Fruit fly (Drosophila melanogaster) whole organism, embryonic: ENCODE measurements around the gene Der-2.
A peak's percentile ranks its signal among the peaks of the same experiment; 100 is the strongest.

Experiments used
- CG10654 ChIP-seq: fragments of 200-800 bp; sonication (Bioruptor generic); optimal IDR thresholded peaks from 2 replicates; lab custom pipeline; 2016; ENCODE audit warnings: missing biosample characterization, missing genetic modification characterization
- CG11093 ChIP-seq: fragments of 200-800 bp; sonication (Bioruptor generic); IDR thresholded peaks from 3 replicates; pipeline ENCODE4 v1.3.6; 2022; ENCODE audit warnings: missing biosample characterization, missing genetic modification characterization
- CG11456 ChIP-seq: fragments of 200-800 bp; sonication (Bioruptor generic); IDR thresholded peaks from 3 replicates; pipeline ENCODE4 v1.3.6; 2022; ENCODE audit warnings: missing biosample characterization, missing genetic modification characterization
- CG12219 ChIP-seq: fragments of 200-800 bp; sonication (Bioruptor generic); optimal IDR thresholded peaks from 3 replicates; lab custom pipeline; 2018; ENCODE audit warnings: missing biosample characterization, mild to moderate bottlenecking, missing genetic modification characterization
- CG12391 ChIP-seq: fragments of 200-800 bp; sonication (Bioruptor generic); optimal IDR thresholded peaks from 3 replicates; lab custom pipeline; 2018; ENCODE audit warnings: missing biosample characterization, mild to moderate bottlenecking, missing genetic modification characterization, moderate library complexity
- CG12769 ChIP-seq: fragments of 200-800 bp; sonication (Bioruptor generic); optimal IDR thresholded peaks from 2 replicates; lab custom pipeline; 2019; ENCODE audit warnings: missing biosample characterization, mild to moderate bottlenecking, missing genetic modification characterization, moderate library complexity
- CG13123 ChIP-seq: fragments of 200-800 bp; sonication (Bioruptor generic); optimal IDR thresholded peaks from 2 replicates; lab custom pipeline; 2016; ENCODE audit warnings: missing biosample characterization, missing genetic modification characterization
- CG14667 ChIP-seq: fragments of 200-800 bp; sonication (Bioruptor generic); IDR thresholded peaks from 2 replicates; pipeline ENCODE4 v1.3.6; 2022; ENCODE audit warnings: missing biosample characterization, missing genetic modification characterization
- CG15601 ChIP-seq: fragments of 200-800 bp; sonication (Bioruptor generic); optimal IDR thresholded peaks from 3 replicates; lab custom pipeline; 2019; ENCODE audit warnings: missing biosample characterization, mild to moderate bottlenecking, missing genetic modification characterization, moderate library complexity
- CG17568 ChIP-seq: fragments of 200-800 bp; sonication (Bioruptor generic); optimal IDR thresholded peaks from 2 replicates; lab custom pipeline; 2018; ENCODE audit warnings: missing biosample characterization, mild to moderate bottlenecking, missing genetic modification characterization, moderate library complexity
- CG18476 ChIP-seq: fragments of 200-800 bp; sonication (Bioruptor generic); optimal IDR thresholded peaks from 2 replicates; lab custom pipeline; 2016; ENCODE audit warnings: missing biosample characterization, mild to moderate bottlenecking, missing genetic modification characterization
- CG3163 ChIP-seq: fragments of 200-800 bp; sonication (Bioruptor generic); optimal IDR thresholded peaks from 3 replicates; lab custom pipeline; 2016; ENCODE audit warnings: missing biosample characterization, missing genetic modification characterization
- CG4707 ChIP-seq: fragments of 200-800 bp; sonication (Bioruptor generic); optimal IDR thresholded peaks from 2 replicates; lab custom pipeline; 2018; ENCODE audit warnings: missing biosample characterization, mild to moderate bottlenecking, missing genetic modification characterization, moderate library complexity
- CG6683 ChIP-seq: fragments of 200-800 bp; sonication (Bioruptor generic); optimal IDR thresholded peaks from 2 replicates; lab custom pipeline; 2017; ENCODE audit warnings: missing biosample characterization, mild to moderate bottlenecking, missing genetic modification characterization, missing genetic modification reagents
- CG6689 ChIP-seq: fragments of 200-800 bp; sonication (Bioruptor generic); IDR thresholded peaks from 2 replicates; pipeline ENCODE4 v1.3.6; 2022; ENCODE audit warnings: missing biosample characterization, missing genetic modification characterization
- CG7928 ChIP-seq: fragments of 200-800 bp; sonication (Bioruptor generic); optimal IDR thresholded peaks from 2 replicates; lab custom pipeline; 2017; ENCODE audit warnings: missing biosample characterization, mild to moderate bottlenecking, missing genetic modification characterization
- CG8359 ChIP-seq: fragments of 200-800 bp; sonication (Bioruptor generic); optimal IDR thresholded peaks from 2 replicates; lab custom pipeline; 2017; ENCODE audit warnings: missing biosample characterization, mild to moderate bottlenecking, missing genetic modification characterization, borderline replicate concordance
- CG8478 ChIP-seq: fragments of >200 bp; optimal IDR thresholded peaks from 2 replicates; lab custom pipeline; 2018
- CG9797 ChIP-seq: fragments of 200-800 bp; sonication (Bioruptor generic); optimal IDR thresholded peaks from 3 replicates; lab custom pipeline; 2018; ENCODE audit warnings: missing biosample characterization, mild to moderate bottlenecking, missing genetic modification characterization
- Dfd ChIP-seq, 2 experiments: fragments of >200 bp; optimal IDR thresholded peaks; 2 replicates each; lab custom pipeline; 2017; ENCODE audit warnings: missing biosample characterization in 2 of 2, missing genetic modification characterization in 2 of 2
- Fer2 ChIP-seq: fragments of 200-800 bp; sonication (Bioruptor generic); optimal IDR thresholded peaks from 2 replicates; lab custom pipeline; 2018; ENCODE audit warnings: missing biosample characterization, mild to moderate bottlenecking, missing genetic modification characterization, moderate library complexity
- Hmr ChIP-seq: fragments of 200-800 bp; sonication (Bioruptor generic); optimal IDR thresholded peaks from 3 replicates; lab custom pipeline; 2017; ENCODE audit warnings: mild to moderate bottlenecking, missing biosample characterization, missing genetic modification reagents, missing genetic modification characterization
- Hr51 ChIP-seq, 2 experiments: fragments of 200-800 bp; sonication (Bioruptor generic); optimal IDR thresholded peaks; 2 replicates in 1 of 2; 3 replicates in 1 of 2; lab custom pipeline; 2016 to 2018; ENCODE audit warnings: missing biosample characterization in 2 of 2, missing genetic modification characterization in 2 of 2, mild to moderate bottlenecking in 1 of 2, moderate library complexity in 1 of 2
- Hsf ChIP-seq: fragments of 200-800 bp; sonication (Bioruptor generic); optimal IDR thresholded peaks from 3 replicates; lab custom pipeline; 2016; ENCODE audit warnings: missing biosample characterization, missing genetic modification characterization
- Med ChIP-seq: fragments of 200-800 bp; sonication (Bioruptor generic); peaks from one replicate; lab custom pipeline; 2016; ENCODE audit warnings: missing biosample characterization, missing genetic modification characterization, mild to moderate bottlenecking, inconsistent platforms, moderate library complexity
- NK7.1 ChIP-seq: fragments of 200-800 bp; sonication (Bioruptor generic); optimal IDR thresholded peaks from 3 replicates; lab custom pipeline; 2016; ENCODE audit warnings: missing biosample characterization, missing genetic modification characterization
- Neu2 ChIP-seq: fragments of 200-800 bp; sonication (Bioruptor generic); optimal IDR thresholded peaks from 3 replicates; lab custom pipeline; 2016; ENCODE audit warnings: missing biosample characterization, missing genetic modification characterization, borderline replicate concordance
- Oli ChIP-seq: fragments of 200-800 bp; sonication (Bioruptor generic); optimal IDR thresholded peaks from 2 replicates; lab custom pipeline; 2018; ENCODE audit warnings: missing biosample characterization, mild to moderate bottlenecking, missing genetic modification characterization, moderate library complexity
- Usf ChIP-seq: fragments of 200-800 bp; sonication (Bioruptor generic); optimal IDR thresholded peaks from 2 replicates; lab custom pipeline; 2017; ENCODE audit warnings: missing genotype, missing biosample characterization, missing genetic modification characterization
- ab ChIP-seq: fragments of 200-800 bp; sonication (Bioruptor generic); optimal IDR thresholded peaks from 2 replicates; lab custom pipeline; 2016; ENCODE audit warnings: missing biosample characterization, missing genetic modification characterization
- abd-A ChIP-seq: fragments of 200-800 bp; sonication (Bioruptor generic); optimal IDR thresholded peaks from 3 replicates; lab custom pipeline; 2019; ENCODE audit warnings: missing biosample characterization, mild to moderate bottlenecking, missing genetic modification characterization, moderate library complexity
- ac ChIP-seq: fragments of 200-800 bp; sonication (Bioruptor generic); optimal IDR thresholded peaks from 3 replicates; lab custom pipeline; 2017; ENCODE audit warnings: missing biosample characterization, mild to moderate bottlenecking, missing genetic modification characterization
- bowl ChIP-seq: fragments of 200-800 bp; sonication (Bioruptor generic); IDR thresholded peaks from 2 replicates; pipeline ENCODE4 v1.3.6; 2022; ENCODE audit warnings: missing biosample characterization, missing genetic modification characterization
- chinmo ChIP-seq: fragments of 200-800 bp; sonication (Bioruptor generic); IDR thresholded peaks from 4 replicates; pipeline ENCODE4 v1.3.6; 2022; ENCODE audit warnings: missing biosample characterization, missing genetic modification characterization; ENCODE audit not compliant: partially characterized antibody
- cwo ChIP-seq: fragments of 200-800 bp; sonication (Bioruptor generic); optimal IDR thresholded peaks from 3 replicates; lab custom pipeline; 2017; ENCODE audit warnings: missing biosample characterization, missing genetic modification characterization, mild to moderate bottlenecking, moderate library complexity, missing genetic modification reagents
- dm ChIP-seq: fragments of 200-800 bp; sonication (Bioruptor generic); optimal IDR thresholded peaks from 3 replicates; lab custom pipeline; 2016; ENCODE audit warnings: missing biosample characterization, missing genetic modification characterization
- eve ChIP-seq, 2 experiments: fragments of >200 bp; optimal IDR thresholded peaks; 2 replicates each; lab custom pipeline; 2017; ENCODE audit warnings: missing biosample characterization in 2 of 2, missing genetic modification characterization in 2 of 2
- eyg ChIP-seq: fragments of 200-800 bp; sonication (Bioruptor generic); optimal IDR thresholded peaks from 3 replicates; lab custom pipeline; 2016; ENCODE audit warnings: missing biosample characterization, missing genetic modification characterization
- fd102C ChIP-seq: fragments of 200-800 bp; sonication (Bioruptor generic); optimal IDR thresholded peaks from 2 replicates; lab custom pipeline; 2018; ENCODE audit warnings: missing biosample characterization, mild to moderate bottlenecking, missing genetic modification characterization, moderate library complexity
- fd3F ChIP-seq: fragments of 200-800 bp; sonication (Bioruptor generic); optimal IDR thresholded peaks from 2 replicates; lab custom pipeline; 2018; ENCODE audit warnings: missing biosample characterization, mild to moderate bottlenecking, missing genetic modification characterization, moderate library complexity
- jing ChIP-seq: fragments of 200-800 bp; sonication (Bioruptor generic); optimal IDR thresholded peaks from 2 replicates; lab custom pipeline; 2018; ENCODE audit warnings: missing biosample characterization, mild to moderate bottlenecking, missing genetic modification characterization
- nom ChIP-seq: fragments of 200-800 bp; sonication (Bioruptor generic); optimal IDR thresholded peaks from 2 replicates; lab custom pipeline; 2017; ENCODE audit warnings: missing biosample characterization, missing genetic modification characterization, mild to moderate bottlenecking, moderate library complexity, missing genetic modification reagents
- row ChIP-seq: fragments of 200-800 bp; sonication (Bioruptor generic); IDR thresholded peaks from 3 replicates; pipeline ENCODE4 v1.3.6; 2022; ENCODE audit warnings: missing biosample characterization, missing genetic modification characterization
- sna ChIP-seq: fragments of 200-800 bp; sonication (Bioruptor generic); IDR thresholded peaks from 2 replicates; pipeline ENCODE4 v1.3.6; 2022; ENCODE audit warnings: missing biosample characterization, missing genetic modification characterization; ENCODE audit not compliant: partially characterized antibody
- sob ChIP-seq: fragments of 200-800 bp; sonication (Bioruptor generic); IDR thresholded peaks from 2 replicates; pipeline ENCODE4 v1.3.6; 2022; ENCODE audit warnings: missing biosample characterization, missing genetic modification characterization
- tna ChIP-seq: fragments of 200-800 bp; sonication (Bioruptor generic); IDR thresholded peaks from 2 replicates; pipeline ENCODE4 v1.3.6; 2022; ENCODE audit warnings: missing biosample characterization, missing genetic modification characterization; ENCODE audit not compliant: partially characterized antibody
- trem ChIP-seq: fragments of 200-800 bp; optimal IDR thresholded peaks from 3 replicates; lab custom pipeline; 2019; ENCODE audit warnings: missing biosample characterization, mild to moderate bottlenecking, missing genetic modification characterization, moderate library complexity
- vvl ChIP-seq: fragments of 200-800 bp; sonication (Bioruptor generic); IDR thresholded peaks from 2 replicates; pipeline ENCODE4 v1.3.6; 2022; ENCODE audit warnings: missing biosample characterization, missing genetic modification characterization

Der-2 gene

DNA sequence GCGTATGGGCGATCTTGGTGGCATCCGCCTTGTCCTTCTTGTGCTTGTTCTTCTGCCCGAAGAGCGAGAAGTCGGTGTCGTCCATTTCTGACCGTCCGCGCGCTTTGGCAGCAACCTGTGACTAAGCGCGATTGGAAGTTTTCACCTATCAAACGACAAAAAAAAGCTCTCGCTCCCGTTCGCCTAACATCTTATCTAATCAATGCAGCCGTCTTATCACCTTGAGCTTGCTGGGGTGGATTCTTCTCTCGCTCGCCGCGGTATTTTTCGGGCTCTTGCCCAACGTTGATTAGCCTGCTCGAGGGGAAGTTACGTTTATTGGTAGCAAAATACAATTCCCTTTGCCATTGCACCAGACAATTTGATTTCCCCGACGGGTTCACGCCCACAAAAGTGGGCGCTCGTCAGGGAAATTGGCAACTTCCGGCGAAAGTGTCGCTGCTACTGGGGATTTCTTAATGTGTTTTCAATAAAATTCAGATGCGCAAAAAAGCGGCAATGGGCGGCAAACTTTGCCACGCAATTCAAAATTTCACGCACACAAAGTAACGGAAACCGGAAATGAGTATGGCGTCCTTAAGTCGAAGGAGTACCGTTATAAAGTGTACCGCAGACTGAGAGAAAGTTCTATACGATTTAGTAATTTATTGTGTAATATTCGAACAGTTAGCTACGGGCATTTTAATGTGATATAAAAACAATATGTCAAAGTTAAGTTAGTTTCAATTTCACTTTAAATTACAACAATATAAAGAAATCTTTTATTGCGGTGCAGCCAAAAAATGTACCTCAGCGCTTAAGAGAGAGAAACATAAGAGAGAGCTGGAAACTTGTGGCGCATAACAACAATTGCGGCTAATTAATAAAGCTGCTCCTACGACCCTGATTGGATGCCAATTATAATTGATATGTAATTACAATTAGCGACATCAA, 17.2 kb upstream of the Der-2 start, which contains the start of gene Decay:
Gene Decay, minus strand, starts transcription at position 132 of the 933 bp plus-strand sequence.
- no peak for TF ChIP-seq jing (GFP tag; lab: Kevin White, UChicago)
- no peak for TF ChIP-seq Fer2 (tag; lab: Kevin White, UChicago)
- TF ChIP-seq Neu2 (GFP tag; lab: Kevin White, UChicago) = no peak
- no peak for TF ChIP-seq vvl (GFP tag; lab: Robert Waterston, UW)
- TF ChIP-seq trem (tag; lab: Kevin White, UChicago) = no peak
- TF ChIP-seq CG13123 (GFP tag; lab: Kevin White, UChicago) = no peak
- 0 out of 2 replicates have a peak, but pooled peaks have one; percentile 22 for TF ChIP-seq sna (GFP tag; lab: Robert Waterston, UW)
- no peak for TF ChIP-seq CG14667 (GFP tag; lab: Robert Waterston, UW)
- no peak for TF ChIP-seq dm (GFP tag; lab: Kevin White, UChicago)
- TF ChIP-seq fd102C (GFP tag; lab: Kevin White, UChicago) = no peak
- no peak for TF ChIP-seq CG8359 (GFP tag; lab: Kevin White, UChicago)
- 0 out of 2 replicates have a peak, but pooled peaks have one; percentile 6 for TF ChIP-seq CG6689 (GFP tag; lab: Robert Waterston, UW)
- TF ChIP-seq NK7.1 (GFP tag; lab: Kevin White, UChicago) = no peak
- peak; percentile 28 for TF ChIP-seq CG12391 (tag; lab: Kevin White, UChicago)
- peak; percentile 70 for TF ChIP-seq CG3163 (GFP tag; lab: Kevin White, UChicago)
- no peak for TF ChIP-seq Dfd (GFP tag; optimal IDR thresholded peaks at IDR 0.05; lab: Kevin White, UChicago)
- TF ChIP-seq eyg (GFP tag; lab: Kevin White, UChicago) = no peak
- TF ChIP-seq row (GFP tag; lab: Robert Waterston, UW) = peak; percentile 23; the same call in 1 of the 3 replicates
- TF ChIP-seq eve (GFP tag; optimal IDR thresholded peaks at IDR 0.05; lab: Kevin White, UChicago) = peak in 1 of 2 experiments; percentile 75
- no peak for TF ChIP-seq CG7928 (GFP tag; lab: Kevin White, UChicago)
- TF ChIP-seq bowl = no peak
- TF ChIP-seq Hsf (GFP tag; lab: Kevin White, UChicago) = peak; percentile 18
- no peak for TF ChIP-seq CG10654 (GFP tag; lab: Kevin White, UChicago)
- no peak for TF ChIP-seq nom
- no peak for TF ChIP-seq CG6683 (GFP tag; lab: Kevin White, UChicago)
- no peak for TF ChIP-seq CG18476 (GFP tag; lab: Kevin White, UChicago)
- no peak for TF ChIP-seq Oli (tag; lab: Kevin White, UChicago)
- TF ChIP-seq CG8478 (lab: Kevin White, UChicago) = no peak
- no peak for TF ChIP-seq sob
- TF ChIP-seq CG4707 (GFP tag; lab: Kevin White, UChicago) = no peak
- TF ChIP-seq tna (GFP tag; lab: Robert Waterston, UW) = no peak
- TF ChIP-seq CG11093 = no peak
- TF ChIP-seq ac (GFP tag; lab: Kevin White, UChicago) = no peak
- no peak for TF ChIP-seq CG11456
- TF ChIP-seq CG12219 (GFP tag; lab: Kevin White, UChicago) = no peak
- no peak for TF ChIP-seq cwo
- TF ChIP-seq Hr51 (GFP tag; optimal IDR thresholded peaks at IDR 0.05; lab: Kevin White, UChicago) = peak in 1 of 2 experiments; percentile 19
- TF ChIP-seq ab (GFP tag; lab: Kevin White, UChicago) = no peak
- TF ChIP-seq Hmr (GFP tag; lab: Kevin White, UChicago) = peak; percentile 26
- no peak for TF ChIP-seq CG15601 (tag; lab: Kevin White, UChicago)
- TF ChIP-seq CG17568 (GFP tag; lab: Kevin White, UChicago) = no peak
- TF ChIP-seq CG12769 (tag; lab: Kevin White, UChicago) = no peak
- TF ChIP-seq Med (GFP tag; lab: Kevin White, UChicago) = peak; percentile 75
- peak; percentile 73; the same call in 1 of the 4 replicates for TF ChIP-seq chinmo (GFP tag; lab: Robert Waterston, UW)
- TF ChIP-seq abd-A = no peak
- TF ChIP-seq Usf (GFP tag; lab: Kevin White, UChicago) = no peak
- TF ChIP-seq CG9797 (GFP tag; lab: Kevin White, UChicago) = no peak
- TF ChIP-seq fd3F (GFP tag; lab: Kevin White, UChicago) = no peak
